Worm (Caenorhabditis elegans) whole organism, mixed stage, embryonic: Measurements from ENCODE around the gene fbxb-2.

Experiments used
- M03D4.4 ChIP-seq: sonication (generic microtip); optimal IDR thresholded peaks from 2 replicates; lab custom pipeline; 2017; ENCODE audit warnings: mild to moderate bottlenecking, missing genetic modification characterization, missing compliant biosample characterization
- bed-3 ChIP-seq: fragments of 200-800 bp; sonication (Bioruptor generic); optimal IDR thresholded peaks from 3 replicates; lab custom pipeline; 2018; ENCODE audit warnings: mild to moderate bottlenecking, missing genetic modification characterization, moderate library complexity, missing compliant biosample characterization
- blmp-1 ChIP-seq: fragments of 150-350 bp; optimal IDR thresholded peaks from 2 replicates; lab custom pipeline; 2014; ENCODE audit warnings: missing biosample characterization, missing genetic modification characterization
- ceh-39 ChIP-seq: fragments of 150-350 bp; optimal IDR thresholded peaks from 2 replicates; lab custom pipeline; 2014; ENCODE audit warnings: missing biosample characterization, missing genetic modification characterization
- ceh-43 ChIP-seq: fragments of 200-800 bp; sonication (Bioruptor generic); optimal IDR thresholded peaks from 2 replicates; lab custom pipeline; 2018; ENCODE audit warnings: mild to moderate bottlenecking, missing genetic modification characterization, moderate library complexity, missing compliant biosample characterization
- ces-1 ChIP-seq: fragments of 150-350 bp; optimal IDR thresholded peaks from 2 replicates; lab custom pipeline; 2014; ENCODE audit warnings: missing biosample characterization, missing genetic modification reagents, missing genetic modification characterization
- cnd-1 ChIP-seq: fragments of 200-800 bp; sonication (Bioruptor generic); optimal IDR thresholded peaks from 2 replicates; lab custom pipeline; 2018; ENCODE audit warnings: mild to moderate bottlenecking, missing genetic modification characterization, missing compliant biosample characterization
- drap-1 ChIP-seq: fragments of 200-800 bp; sonication (Bioruptor generic); optimal IDR thresholded peaks from 3 replicates; lab custom pipeline; 2018; ENCODE audit warnings: mild to moderate bottlenecking, missing genetic modification characterization, missing compliant biosample characterization
- elt-1 ChIP-seq: sonication (generic microtip); optimal IDR thresholded peaks from 2 replicates; lab custom pipeline; 2017; ENCODE audit warnings: missing genetic modification characterization, mild to moderate bottlenecking, missing compliant biosample characterization, antibody characterized with exemption, moderate library complexity, borderline replicate concordance; ENCODE audit not compliant: insufficient read depth
- flh-1 ChIP-seq: fragments of 200-800 bp; sonication (Bioruptor generic); optimal IDR thresholded peaks from 2 replicates; lab custom pipeline; 2018; ENCODE audit warnings: mild to moderate bottlenecking, missing genetic modification characterization, moderate library complexity, missing compliant biosample characterization
- ham-2 ChIP-seq: fragments of 200-800 bp; sonication (Bioruptor generic); optimal IDR thresholded peaks from 2 replicates; lab custom pipeline; 2018; ENCODE audit warnings: mild to moderate bottlenecking, missing genetic modification characterization, missing compliant biosample characterization
- hlh-1 ChIP-seq: fragments of 150-350 bp; optimal IDR thresholded peaks from 2 replicates; lab custom pipeline; 2014; ENCODE audit warnings: missing biosample characterization, missing genetic modification reagents, missing genetic modification characterization
- lin-32 ChIP-seq: fragments of 200-800 bp; sonication (Bioruptor generic); optimal IDR thresholded peaks from 2 replicates; lab custom pipeline; 2018; ENCODE audit warnings: mild to moderate bottlenecking, missing genetic modification characterization, missing compliant biosample characterization
- lsy-2 ChIP-seq: fragments of 150-350 bp; optimal IDR thresholded peaks from 2 replicates; lab custom pipeline; 2014; ENCODE audit warnings: missing biosample characterization, missing genetic modification characterization
- mab-5 ChIP-seq: fragments of 150-350 bp; optimal IDR thresholded peaks from 2 replicates; lab custom pipeline; 2014; ENCODE audit warnings: missing biosample characterization, missing genetic modification characterization
- mep-1 ChIP-seq: fragments of 150-350 bp; optimal IDR thresholded peaks from 2 replicates; lab custom pipeline; 2017; ENCODE audit warnings: missing biosample characterization, missing genetic modification reagents, missing genetic modification characterization, inconsistent platforms
- mls-2 ChIP-seq: sonication (generic microtip); optimal IDR thresholded peaks from 2 replicates; lab custom pipeline; 2016; ENCODE audit warnings: mild to moderate bottlenecking, missing genetic modification characterization, moderate library complexity, missing compliant biosample characterization
- nhr-12 ChIP-seq: fragments of 150-350 bp; optimal IDR thresholded peaks from 2 replicates; lab custom pipeline; 2014; ENCODE audit warnings: missing biosample characterization, missing genetic modification characterization
- nhr-2 ChIP-seq: fragments of 150-350 bp; optimal IDR thresholded peaks from 2 replicates; lab custom pipeline; 2014; ENCODE audit warnings: missing biosample characterization, missing genetic modification characterization
- nhr-237 ChIP-seq: fragments of 150-350 bp; optimal IDR thresholded peaks from 2 replicates; lab custom pipeline; 2014; ENCODE audit warnings: missing biosample characterization, missing genetic modification characterization
- nhr-28 ChIP-seq: fragments of 150-350 bp; optimal IDR thresholded peaks from 2 replicates; lab custom pipeline; 2014; ENCODE audit warnings: missing biosample characterization, missing genetic modification characterization
- nhr-76 ChIP-seq: sonication (generic microtip); optimal IDR thresholded peaks from 2 replicates; lab custom pipeline; 2017; ENCODE audit warnings: missing biosample characterization, missing genetic modification characterization
- pha-4 ChIP-seq: fragments of 150-350 bp; optimal IDR thresholded peaks from 2 replicates; lab custom pipeline; 2018; ENCODE audit warnings: missing biosample characterization, missing genetic modification reagents, missing genetic modification characterization
- sem-2 ChIP-seq: fragments of 200-800 bp; sonication (Bioruptor generic); optimal IDR thresholded peaks from 2 replicates; lab custom pipeline; 2018; ENCODE audit warnings: mild to moderate bottlenecking, missing genetic modification characterization, missing compliant biosample characterization
- snpc-4 ChIP-seq: fragments of 150-350 bp; optimal IDR thresholded peaks from 2 replicates; lab custom pipeline; 2014; ENCODE audit warnings: missing biosample characterization, missing genetic modification characterization
- sptf-1 ChIP-seq: sonication (generic microtip); optimal IDR thresholded peaks from 2 replicates; lab custom pipeline; 2017; ENCODE audit warnings: mild to moderate bottlenecking, missing genetic modification characterization, moderate library complexity, missing compliant biosample characterization
- unc-39 ChIP-seq: fragments of 150-350 bp; optimal IDR thresholded peaks from 2 replicates; lab custom pipeline; 2014; ENCODE audit warnings: missing biosample characterization, missing genetic modification characterization
- unc-62 ChIP-seq: fragments of 150-350 bp; optimal IDR thresholded peaks from 2 replicates; lab custom pipeline; 2014; ENCODE audit warnings: missing biosample characterization, missing genetic modification reagents, missing genetic modification characterization
- zip-8 ChIP-seq: fragments of 150-350 bp; optimal IDR thresholded peaks from 2 replicates; lab custom pipeline; 2014; ENCODE audit warnings: missing biosample characterization, missing genetic modification characterization
- ztf-11 ChIP-seq: fragments of 150-350 bp; optimal IDR thresholded peaks from 2 replicates; lab custom pipeline; 2014; ENCODE audit warnings: missing biosample characterization, missing genetic modification characterization

Gene fbxb-2

ce11 chrV:19237204-19237603 lies at the start of gene fbxb-2:
Gene fbxb-2, minus strand, starts transcription at chrV:19237304.
- TF ChIP-seq hlh-1 (no peak), lsy-2 (no peak), elt-1 (tag; lab: Kevin White, UChicago) (no peak), ces-1 (GFP tag; lab: Kevin White, UChicago) (no peak), zip-8 (tag; lab: Kevin White, UChicago) (no peak), nhr-28 (no peak), cnd-1 (tag; lab: Kevin White, UChicago) (no peak), ztf-11 (no peak), unc-62 (GFP tag; lab: Kevin White, UChicago) (no peak), pha-4 (tag; lab: Kevin White, UChicago) (no peak), sptf-1 (tag; lab: Kevin White, UChicago) (no peak), ham-2 (no peak), drap-1 (GFP tag; lab: Kevin White, UChicago) (no peak)

- TF ChIP-seq elt-1 (tag; lab: Kevin White, UChicago) (peak; percentile 91), ceh-39 (tag; lab: Kevin White, UChicago) (no peak), nhr-2 (peak; percentile 1), sem-2 (no peak)
Measured at ce11 chrV:19285921-19286320, 48.8 kb upstream of the fbxb-2 start.

DNA sequence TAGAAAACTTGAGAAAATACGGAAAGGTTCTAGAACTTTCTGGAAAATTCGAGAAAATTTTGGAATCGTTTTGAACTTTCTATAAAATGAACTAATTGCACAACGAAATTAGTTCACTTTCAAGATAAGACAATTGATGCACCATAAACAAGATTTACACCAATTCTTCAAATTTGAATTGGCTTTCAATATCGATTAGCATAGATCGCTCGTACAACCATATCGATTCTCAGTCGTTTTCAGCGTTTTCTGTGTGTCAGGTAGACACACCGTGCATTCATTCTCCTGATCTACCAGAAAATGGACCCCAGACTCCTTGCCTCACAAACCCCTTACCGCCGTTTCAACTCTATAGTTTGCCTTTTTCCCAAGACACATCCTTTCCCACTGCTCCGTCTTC lies 45.2 kb upstream of the fbxb-2 start, which contains the start of gene fbxb-117:
Gene fbxb-117 (plus strand): TSS at position 301 of the 400 bp plus-strand sequence.
- TF ChIP-seq lsy-2 (no peak), mab-5 (no peak), pha-4 (tag; lab: Kevin White, UChicago) (no peak), unc-39 (no peak), blmp-1 (no peak), mls-2 (tag; lab: Kevin White, UChicago) (no peak), ztf-11 (no peak), M03D4.4 (no peak), flh-1 (GFP tag; lab: Kevin White, UChicago) (no peak), mep-1 (tag; lab: Kevin White, UChicago) (no peak), snpc-4 (tag; lab: Kevin White, UChicago) (no peak), sem-2 (no peak), nhr-28 (no peak), zip-8 (tag; lab: Kevin White, UChicago) (no peak), nhr-2 (no peak), drap-1 (GFP tag; lab: Kevin White, UChicago) (no peak), ceh-43 (GFP tag; lab: Kevin White, UChicago) (no peak)

ce11 chrV:19279888-19280287 lies 42.8 kb upstream of the fbxb-2 start, which contains the start of gene F21D9.8:
Gene F21D9.8, minus strand, starts transcription at chrV:19279988.
- TF ChIP-seq zip-8 (tag; lab: Kevin White, UChicago): no peak
- no peak for TF ChIP-seq lin-32 (GFP tag; lab: Kevin White, UChicago)
- no peak for TF ChIP-seq snpc-4 (tag; lab: Kevin White, UChicago)
- TF ChIP-seq nhr-237 (tag; lab: Kevin White, UChicago): no peak
- TF ChIP-seq ztf-11: no peak
- TF ChIP-seq nhr-76 (tag; lab: Kevin White, UChicago): no peak
- TF ChIP-seq mls-2 (tag; lab: Kevin White, UChicago): no peak
- no peak for TF ChIP-seq blmp-1
- no peak for TF ChIP-seq cnd-1 (tag; lab: Kevin White, UChicago)
- TF ChIP-seq, all 35 proteins: peak for 0

DNA sequence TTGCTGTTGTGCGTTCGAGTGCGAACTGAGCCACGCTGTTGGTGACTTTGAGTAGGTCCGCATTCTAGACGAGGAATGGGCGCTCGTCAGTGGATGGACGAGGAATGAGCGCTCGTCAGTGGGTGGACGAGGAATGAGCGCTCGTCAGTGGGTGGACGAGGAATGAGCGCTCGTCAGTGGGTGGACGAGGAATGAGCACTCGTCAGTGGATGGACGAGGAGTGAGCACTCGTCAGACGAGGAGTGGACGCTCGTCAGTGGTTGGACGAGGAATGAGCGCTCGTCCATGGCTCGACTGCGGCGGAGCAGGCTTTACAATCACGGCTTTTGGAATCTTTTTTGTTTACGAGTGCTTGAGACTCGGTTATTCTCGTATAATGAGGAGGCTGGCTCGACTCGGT lies 41.4 kb upstream of the fbxb-2 start:
- no peak for TF ChIP-seq bed-3 (GFP tag; lab: Kevin White, UChicago)
- no peak for TF ChIP-seq zip-8 (tag; lab: Kevin White, UChicago)
- TF ChIP-seq ces-1 (GFP tag; lab: Kevin White, UChicago): no peak
- no peak for TF ChIP-seq unc-62 (GFP tag; lab: Kevin White, UChicago)
- TF ChIP-seq hlh-1: no peak
- no peak for TF ChIP-seq mls-2 (tag; lab: Kevin White, UChicago)
- TF ChIP-seq elt-1 (tag; lab: Kevin White, UChicago): no peak
- no peak for TF ChIP-seq M03D4.4
- TF ChIP-seq ceh-39 (tag; lab: Kevin White, UChicago): no peak
- no peak for TF ChIP-seq nhr-2
- TF ChIP-seq nhr-76 (tag; lab: Kevin White, UChicago): no peak
- TF ChIP-seq nhr-28: no peak
- TF ChIP-seq nhr-237 (tag; lab: Kevin White, UChicago): no peak
- no peak for TF ChIP-seq nhr-12 (tag; lab: Kevin White, UChicago)
- TF ChIP-seq drap-1 (GFP tag; lab: Kevin White, UChicago): no peak
- no peak for TF ChIP-seq ztf-11
